Fruit fly (Drosophila melanogaster) whole organism, larva: ENCODE results near the gene CG8813.
A peak's percentile ranks its signal among the peaks of the same experiment; 100 is the strongest.

ENCODE experiments used
- noc ChIP-seq: fragments of 200-800 bp; sonication (Bioruptor generic); optimal IDR thresholded peaks from 3 replicates; lab custom pipeline; 2019; ENCODE audit warnings: missing biosample characterization, mild to moderate bottlenecking, missing genetic modification characterization, moderate library complexity

The CG8813 gene

dm6 chr2L:2856960-2857584, 12.4 kb upstream of the CG8813 start, which contains the start of gene CG2991:
Gene CG2991 (plus strand): TSS chr2L:2857164.
- TF ChIP-seq noc, result peak; percentile 21

DNA sequence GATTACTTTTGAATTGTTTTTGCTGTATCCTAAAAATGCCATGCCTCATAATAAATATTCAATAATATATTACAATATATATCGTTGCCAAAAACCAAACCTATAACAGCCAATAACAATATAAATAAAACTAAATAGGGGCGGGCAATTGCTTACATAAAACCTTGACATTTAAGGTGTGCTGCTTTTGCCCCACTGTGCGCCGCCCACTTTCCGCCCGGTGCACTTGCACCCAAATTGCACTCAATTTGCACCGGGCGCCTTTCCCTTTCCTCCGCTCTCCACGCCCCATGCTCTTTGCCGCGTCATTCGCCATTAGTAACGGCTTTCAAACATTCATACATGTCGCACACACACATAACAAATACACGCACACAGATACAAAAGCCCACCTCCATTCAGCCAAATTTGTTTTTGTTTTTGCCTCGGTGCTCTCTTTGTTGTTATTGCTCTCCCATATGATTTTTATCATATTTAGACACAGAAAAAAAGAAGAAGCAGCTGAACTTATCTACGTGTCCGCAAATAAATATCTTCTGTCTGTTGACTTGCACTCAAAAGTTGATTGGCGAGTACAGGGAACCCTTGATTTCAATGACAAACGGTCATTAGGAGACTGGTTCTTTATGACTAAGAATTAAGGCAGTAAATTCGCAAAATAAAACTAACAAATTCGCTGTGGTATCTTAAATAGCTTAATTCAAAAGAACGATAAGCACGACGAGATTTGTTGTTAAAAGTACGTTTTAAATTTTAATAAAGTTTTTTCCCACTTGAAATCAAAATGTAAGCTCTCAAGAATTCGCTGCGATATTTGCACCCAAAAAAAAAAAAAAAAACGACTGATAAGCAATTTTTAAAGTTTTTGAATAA, 11.4 kb upstream of the CG8813 start:
- peak; percentile 62 for TF ChIP-seq noc

- no peak for TF ChIP-seq noc
These were observed 8.1 kb upstream of the CG8813 start for dm6 chr2L:2861140-2861884.

- TF ChIP-seq noc, result peak; percentile 11
These were observed 7.4 kb upstream of the CG8813 start for dm6 chr2L:2861885-2862620.

- TF ChIP-seq noc, result no peak
These were observed 6.9 kb upstream of the CG8813 start for dm6 chr2L:2862621-2862962.

dm6 chr2L:2864601-2865000, 4.9 kb upstream of the CG8813 start:
- TF ChIP-seq noc, result no peak

dm6 chr2L:2865560-2866309, 3.7 kb upstream of the CG8813 start:
- peak; percentile 43 for TF ChIP-seq noc

- peak; percentile 44 for TF ChIP-seq noc
These were observed 3.0 kb downstream of the CG8813 start for dm6 chr2L:2872309-2872932.

DNA sequence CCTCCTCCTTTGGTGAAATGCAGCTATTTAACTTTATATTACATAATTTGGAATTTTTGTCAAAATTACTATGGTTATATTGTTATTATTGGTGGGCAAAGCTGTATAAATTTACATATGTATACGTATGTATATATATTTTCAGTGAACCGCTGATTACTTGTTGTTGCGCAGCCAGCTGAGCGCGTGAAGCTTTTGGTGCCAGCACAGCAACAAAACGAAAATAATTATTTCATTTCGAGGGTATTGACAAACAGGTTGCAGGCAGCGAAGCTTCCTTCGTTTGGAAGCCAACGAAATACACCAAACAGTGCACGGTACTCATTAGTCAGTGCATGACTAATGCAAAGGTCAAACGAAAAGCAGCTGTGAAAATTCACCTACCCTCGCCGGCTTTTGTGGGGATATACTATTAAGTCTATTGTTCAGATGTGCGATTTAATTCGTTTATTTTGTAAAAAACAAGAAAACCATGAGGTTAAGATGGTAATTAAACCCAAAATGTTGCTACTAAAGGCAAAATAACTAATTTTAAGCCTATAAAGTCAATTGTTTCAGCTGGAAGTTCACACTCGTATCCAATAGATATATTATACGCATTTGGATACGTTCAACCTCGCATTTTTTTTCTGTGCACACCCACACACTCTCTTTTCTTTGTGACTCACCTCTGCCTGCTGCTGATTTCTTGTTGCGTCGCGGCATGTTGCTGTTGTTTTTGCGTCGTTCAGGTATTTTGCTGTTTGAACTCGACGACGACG, 3.7 kb downstream of the CG8813 start:
- TF ChIP-seq noc, result peak; percentile 2

DNA sequence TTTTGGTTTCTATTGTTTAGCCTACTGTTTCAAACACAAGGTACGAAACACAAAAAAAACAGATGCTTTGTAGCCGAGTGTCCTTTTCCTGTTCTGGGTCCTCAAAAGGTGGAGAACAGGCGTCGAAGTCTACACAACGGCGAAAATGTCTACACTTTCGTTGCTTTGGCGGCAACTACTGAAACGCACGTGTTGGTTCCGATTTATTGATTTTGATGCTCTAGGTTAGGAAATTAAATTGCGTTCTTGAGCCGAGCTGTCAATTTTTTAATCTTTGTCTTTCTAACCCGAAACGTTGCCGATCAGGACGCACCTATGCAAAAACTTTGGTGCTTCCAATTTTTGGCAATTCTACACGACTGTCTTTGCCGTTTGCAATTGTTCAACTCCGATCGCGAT, 4.3 kb downstream of the CG8813 start:
- TF ChIP-seq noc, result no peak

dm6 chr2L:2874185-2874541, 4.7 kb downstream of the CG8813 start, which contains the start of gene Ifrd1:
Gene Ifrd1 (minus strand): TSS chr2L:2874489.
- no peak for TF ChIP-seq noc

dm6 chr2L:2874542-2875194, 5.2 kb downstream of the CG8813 start, which contains the start of gene CG8814:
Gene CG8814 (plus strand): TSS chr2L:2874890.
- TF ChIP-seq noc, result peak; percentile 72

- TF ChIP-seq noc, result peak; percentile 79
These were observed 8.7 kb downstream of the CG8813 start, which contains the start of the genes Prx6a and Sbat for dm6 chr2L:2878188-2878587. Gene Prx6a (minus strand): TSS chr2L:2878232. Gene Sbat (plus strand): TSS chr2L:2878344.

DNA sequence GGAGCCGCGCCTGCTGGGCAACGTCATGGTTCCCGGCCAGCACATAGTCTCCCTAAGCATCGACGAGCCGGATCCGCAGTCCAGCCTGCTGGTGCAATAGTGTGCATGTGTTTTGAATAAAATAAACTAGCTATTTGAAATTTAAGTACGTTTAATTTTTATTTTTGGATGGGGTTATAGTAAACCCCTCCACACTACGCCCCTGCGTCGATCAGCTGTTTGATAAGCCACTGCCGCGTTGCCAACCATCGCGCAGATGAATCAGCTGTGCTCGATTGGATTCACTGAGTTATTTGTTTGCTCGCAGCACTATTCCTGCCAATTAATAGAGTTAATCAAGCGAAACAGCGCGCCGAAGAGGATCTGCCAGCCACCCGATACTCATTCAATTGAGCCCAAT, 9.4 kb downstream of the CG8813 start, which contains the start of gene RabGGTb:
RabGGTb (plus strand) TSS at position 254 of the 400 bp plus-strand sequence.
- peak; percentile 35 for TF ChIP-seq noc
